Fruit fly (Drosophila melanogaster) whole organism, prepupa: ENCODE results near the gene TwdlC.

Experiments used
- CG32006 ChIP-seq: fragments of 200-800 bp; sonication (Bioruptor generic); optimal IDR thresholded peaks from 3 replicates; lab custom pipeline; 2017; ENCODE audit warnings: missing biosample characterization, mild to moderate bottlenecking, missing genetic modification characterization
- CG6808 ChIP-seq: fragments of 200-800 bp; sonication (Bioruptor generic); optimal IDR thresholded peaks from 3 replicates; lab custom pipeline; 2017; ENCODE audit warnings: missing biosample characterization, missing genetic modification characterization, mild to moderate bottlenecking, moderate library complexity, missing genetic modification reagents
- Hr39 ChIP-seq: fragments of 200-800 bp; sonication (Bioruptor generic); optimal IDR thresholded peaks from 2 replicates; lab custom pipeline; 2016; ENCODE audit warnings: missing biosample characterization, missing genetic modification characterization
- Hr4 ChIP-seq: fragments of 200-800 bp; sonication (Bioruptor generic); optimal IDR thresholded peaks from 3 replicates; lab custom pipeline; 2016; ENCODE audit warnings: missing biosample characterization, missing genetic modification characterization

dm6 chr3R:27018187-27018586 lies 23.6 kb downstream of the TwdlC start, which contains the start of gene CG17192:
- TF ChIP-seq Hr39 (no peak), CG32006 (no peak), Hr4 (no peak), CG6808 (no peak)
